Worm (Caenorhabditis elegans) whole organism, L1 larva: Measurements from ENCODE around the gene F07G11.2.

Experiments
- C16A3.4 ChIP-seq: fragments of 150-350 bp; optimal IDR thresholded peaks from 2 replicates; lab custom pipeline; 2014; ENCODE audit warnings: missing biosample characterization, missing genetic modification characterization
- C34B4.2 ChIP-seq: sonication (generic microtip); optimal IDR thresholded peaks from 2 replicates; lab custom pipeline; 2017; ENCODE audit warnings: mild to moderate bottlenecking, missing genetic modification characterization, missing compliant biosample characterization
- aly-2 ChIP-seq: fragments of 150-350 bp; optimal IDR thresholded peaks from 2 replicates; lab custom pipeline; 2014; ENCODE audit warnings: missing biosample characterization, missing genetic modification characterization
- ama-1 ChIP-seq: fragments of 150-350 bp; optimal IDR thresholded peaks from 2 replicates; lab custom pipeline; 2014
- ceh-63 ChIP-seq: fragments of 200-800 bp; sonication (Bioruptor generic); optimal IDR thresholded peaks from 2 replicates; lab custom pipeline; 2018; ENCODE audit warnings: mild to moderate bottlenecking, missing genetic modification characterization, missing compliant biosample characterization
- ceh-88 ChIP-seq: fragments of 200-800 bp; sonication (Bioruptor generic); IDR thresholded peaks from 2 replicates; pipeline ENCODE4 v1.3.6; 2022; ENCODE audit warnings: missing genetic modification characterization, missing compliant biosample characterization
- ces-1 ChIP-seq: fragments of 150-350 bp; optimal IDR thresholded peaks from 2 replicates; lab custom pipeline; 2014; ENCODE audit warnings: missing biosample characterization, missing genetic modification reagents, missing genetic modification characterization
- dpl-1 ChIP-seq, 3 experiments: fragments of 150-350 bp in 2 of 3; sonication (generic microtip) in 1 of 3; optimal IDR thresholded peaks; 2 replicates each; lab custom pipeline; 2014 to 2017; ENCODE audit warnings: missing biosample characterization in 3 of 3, missing genetic modification characterization in 3 of 3, missing genetic modification reagents in 3 of 3
- dsc-1 ChIP-seq: sonication (generic microtip); optimal IDR thresholded peaks from 2 replicates; lab custom pipeline; 2016; ENCODE audit warnings: mild to moderate bottlenecking, missing genetic modification characterization, missing compliant biosample characterization
- efl-1 ChIP-seq, 4 experiments: fragments of 150-350 bp; optimal IDR thresholded peaks in 3 of 4; peaks in 1 of 4; 1 replicate in 1 of 4; 2 replicates in 3 of 4; lab custom pipeline; 2014; ENCODE audit warnings: missing biosample characterization in 2 of 4, missing genetic modification characterization in 2 of 4, missing genetic modification reagents in 2 of 4
- egl-13 ChIP-seq: sonication (generic microtip); optimal IDR thresholded peaks from 2 replicates; lab custom pipeline; 2016; ENCODE audit warnings: missing genotype, missing genetic modification reagents, missing genetic modification characterization, missing compliant biosample characterization
- elt-2 ChIP-seq: sonication (generic microtip); optimal IDR thresholded peaks from 2 replicates; lab custom pipeline; 2016; ENCODE audit warnings: missing genetic modification characterization, mild to moderate bottlenecking, inconsistent platforms, missing compliant biosample characterization, missing genetic modification reagents
- fkh-10 ChIP-seq: sonication (generic microtip); optimal IDR thresholded peaks from 2 replicates; lab custom pipeline; 2017; ENCODE audit warnings: missing biosample characterization, missing genetic modification reagents, missing genetic modification characterization
- fos-1 ChIP-seq: fragments of 150-350 bp; optimal IDR thresholded peaks from 2 replicates; lab custom pipeline; 2014; ENCODE audit warnings: missing biosample characterization, missing genetic modification characterization
- grh-1 ChIP-seq: fragments of 200-800 bp; sonication (Bioruptor generic); IDR thresholded peaks from 2 replicates; pipeline ENCODE4 v1.3.6; 2022; ENCODE audit warnings: missing genetic modification reagents, missing genetic modification characterization, missing compliant biosample characterization
- hlh-4 ChIP-seq: sonication (generic microtip); optimal IDR thresholded peaks from 2 replicates; lab custom pipeline; 2016; ENCODE audit warnings: mild to moderate bottlenecking, missing genetic modification characterization, missing compliant biosample characterization
- hpl-2 ChIP-seq: fragments of 150-350 bp; optimal IDR thresholded peaks from 2 replicates; lab custom pipeline; 2014; ENCODE audit warnings: missing biosample characterization, missing genetic modification reagents, missing genetic modification characterization
- irx-1 ChIP-seq: sonication (generic microtip); optimal IDR thresholded peaks from 2 replicates; lab custom pipeline; 2016; ENCODE audit warnings: missing genetic modification characterization, missing compliant biosample characterization
- jun-1 ChIP-seq: fragments of 150-350 bp; optimal IDR thresholded peaks from 2 replicates; lab custom pipeline; 2014; ENCODE audit warnings: missing biosample characterization, missing genetic modification reagents, missing genetic modification characterization
- lin-13 ChIP-seq: fragments of 150-350 bp; optimal IDR thresholded peaks from 2 replicates; lab custom pipeline; 2014; ENCODE audit warnings: missing biosample characterization, missing genetic modification reagents, missing genetic modification characterization
- lin-14 ChIP-seq: fragments of 200-800 bp; sonication (Bioruptor generic); optimal IDR thresholded peaks from 2 replicates; lab custom pipeline; 2018; ENCODE audit warnings: mild to moderate bottlenecking, missing genetic modification characterization, moderate library complexity, missing compliant biosample characterization
- lin-15B ChIP-seq: fragments of 150-350 bp; sonication (generic microtip); optimal IDR thresholded peaks from 3 replicates; lab custom pipeline; 2014; ENCODE audit warnings: missing biosample characterization, missing genetic modification characterization
- lin-35 ChIP-seq, 2 experiments: fragments of 150-350 bp; optimal IDR thresholded peaks; 2 replicates each; lab custom pipeline; 2014; ENCODE audit warnings: missing biosample characterization in 2 of 2, missing genetic modification characterization in 2 of 2, missing genetic modification reagents in 2 of 2
- lir-3 ChIP-seq: sonication (generic microtip); optimal IDR thresholded peaks from 2 replicates; lab custom pipeline; 2016; ENCODE audit warnings: mild to moderate bottlenecking, missing genetic modification characterization, moderate library complexity, missing compliant biosample characterization; ENCODE audit not compliant: poor library complexity
- lsy-2 ChIP-seq, 2 experiments: fragments of 150-350 bp; optimal IDR thresholded peaks; 2 replicates each; lab custom pipeline; 2014; ENCODE audit warnings: missing biosample characterization in 2 of 2, missing genetic modification characterization in 2 of 2
- mab-9 ChIP-seq: fragments of 200-800 bp; sonication (Bioruptor generic); IDR thresholded peaks from 2 replicates; pipeline ENCODE4 v1.3.6; 2022; ENCODE audit warnings: missing genetic modification reagents, missing genetic modification characterization, missing compliant biosample characterization
- mep-1 ChIP-seq: fragments of 150-350 bp; optimal IDR thresholded peaks from 2 replicates; lab custom pipeline; 2014; ENCODE audit warnings: missing biosample characterization, missing genetic modification characterization
- nhr-12 ChIP-seq: sonication (generic microtip); optimal IDR thresholded peaks from 2 replicates; lab custom pipeline; 2017; ENCODE audit warnings: missing biosample characterization, missing genetic modification characterization
- nhr-47 ChIP-seq: sonication (generic microtip); optimal IDR thresholded peaks from 2 replicates; lab custom pipeline; 2016; ENCODE audit warnings: mild to moderate bottlenecking, missing genetic modification characterization, moderate library complexity, missing compliant biosample characterization
- nhr-71 ChIP-seq: sonication (generic microtip); optimal IDR thresholded peaks from 2 replicates; lab custom pipeline; 2016; ENCODE audit warnings: mild to moderate bottlenecking, missing genetic modification characterization, moderate library complexity, missing compliant biosample characterization
- nhr-76 ChIP-seq: sonication (generic microtip); optimal IDR thresholded peaks from 2 replicates; lab custom pipeline; 2017; ENCODE audit warnings: missing biosample characterization, missing genetic modification characterization
- nhr-77 ChIP-seq: fragments of 150-350 bp; optimal IDR thresholded peaks from 2 replicates; lab custom pipeline; 2014; ENCODE audit warnings: missing biosample characterization, missing genetic modification characterization
- snpc-4 ChIP-seq: fragments of 150-350 bp; optimal IDR thresholded peaks from 2 replicates; lab custom pipeline; 2014; ENCODE audit warnings: missing biosample characterization, missing genetic modification characterization
- snu-23 ChIP-seq: sonication (generic microtip); optimal IDR thresholded peaks from 2 replicates; lab custom pipeline; 2016; ENCODE audit warnings: missing genetic modification characterization, missing compliant biosample characterization
- sptf-1 ChIP-seq: fragments of 150-350 bp; optimal IDR thresholded peaks from 2 replicates; lab custom pipeline; 2014; ENCODE audit warnings: missing biosample characterization, missing genetic modification characterization
- swsn-7 ChIP-seq: sonication (generic microtip); optimal IDR thresholded peaks from 2 replicates; lab custom pipeline; 2016; ENCODE audit warnings: missing genetic modification characterization, missing compliant biosample characterization
- tbx-2 ChIP-seq: sonication (generic microtip); optimal IDR thresholded peaks from 2 replicates; lab custom pipeline; 2016; ENCODE audit warnings: missing genetic modification characterization, missing compliant biosample characterization
- tlp-1 ChIP-seq: fragments of 150-350 bp; optimal IDR thresholded peaks from 2 replicates; lab custom pipeline; 2014; ENCODE audit warnings: missing biosample characterization, missing genetic modification characterization
- unc-130 ChIP-seq: fragments of 150-350 bp; optimal IDR thresholded peaks from 2 replicates; lab custom pipeline; 2017; ENCODE audit warnings: missing biosample characterization, missing genetic modification characterization, inconsistent platforms
- unc-86 ChIP-seq: sonication (generic microtip); optimal IDR thresholded peaks from 2 replicates; lab custom pipeline; 2016; ENCODE audit warnings: missing genetic modification characterization, missing compliant biosample characterization
- vab-15 ChIP-seq: sonication (generic microtip); optimal IDR thresholded peaks from 2 replicates; lab custom pipeline; 2017; ENCODE audit warnings: missing genotype, mild to moderate bottlenecking, missing genetic modification characterization, missing compliant biosample characterization
- zip-4 ChIP-seq: fragments of 200-800 bp; sonication (Bioruptor generic); optimal IDR thresholded peaks from 2 replicates; lab custom pipeline; 2018; ENCODE audit warnings: mild to moderate bottlenecking, missing genetic modification characterization, moderate library complexity, missing compliant biosample characterization
- ztf-11 ChIP-seq, 2 experiments: sonication (generic microtip); optimal IDR thresholded peaks; 2 replicates each; lab custom pipeline; 2016 to 2017; ENCODE audit warnings: missing genetic modification characterization in 2 of 2, missing biosample characterization in 1 of 2, missing compliant biosample characterization in 1 of 2
- ztf-4 ChIP-seq: fragments of 150-350 bp; optimal IDR thresholded peaks from 2 replicates; lab custom pipeline; 2014; ENCODE audit warnings: missing biosample characterization, missing genetic modification characterization

F07G11.2 gene

ce11 chrV:7288699-7289098 is 15.9 kb upstream of the F07G11.2 start, which contains the start of gene C13A2.1:
C13A2.1 (plus strand) TSS chrV:7288999.
- TF ChIP-seq unc-130 (tag; lab: Kevin White, UChicago) (no peak), tlp-1 (tag; lab: Kevin White, UChicago) (no peak), aly-2 (tag; lab: Kevin White, UChicago) (no peak), ama-1 (no peak), C34B4.2 (no peak), jun-1 (no peak), nhr-12 (tag; lab: Kevin White, UChicago) (no peak), ces-1 (GFP tag; lab: Kevin White, UChicago) (no peak), lin-14 (GFP tag; lab: Kevin White, UChicago) (no peak), ztf-4 (tag; lab: Kevin White, UChicago) (no peak), dpl-1 (GFP tag; optimal IDR thresholded peaks at IDR 0.05; lab: Kevin White, UChicago) (no peak), zip-4 (GFP tag; lab: Kevin White, UChicago) (no peak)

ce11 chrV:7295270-7295669 is 9.3 kb upstream of the F07G11.2 start, which contains the start of gene F07G11.4:
F07G11.4 (minus strand) TSS chrV:7295370.
- TF ChIP-seq vab-15 (tag; lab: Kevin White, UChicago) (no peak), nhr-77 (tag; lab: Kevin White, UChicago) (no peak), nhr-76 (tag; lab: Kevin White, UChicago) (no peak), nhr-47 (no peak), ceh-63 (GFP tag; lab: Kevin White, UChicago) (no peak), sptf-1 (tag; lab: Kevin White, UChicago) (no peak), fos-1 (tag; lab: Kevin White, UChicago) (no peak)
- TF ChIP-seq, all 84 proteins: peak for 0

- TF ChIP-seq egl-13 (tag; lab: Kevin White, UChicago) (no peak), swsn-7 (tag; lab: Kevin White, UChicago) (no peak), irx-1 (tag; lab: Kevin White, UChicago) (no peak), lir-3 (tag; lab: Kevin White, UChicago) (no peak), lin-13 (GFP tag; lab: Kevin White, UChicago) (no peak), dsc-1 (no peak), ztf-4 (tag; lab: Kevin White, UChicago) (no peak), lin-35 (GFP tag; optimal IDR thresholded peaks at IDR 0.05; lab: Kevin White, UChicago) (no peak), efl-1 (optimal IDR thresholded peaks at IDR 0.05; lab: Kevin White, UChicago) (no peak), efl-1 (GFP tag; optimal IDR thresholded peaks at IDR 0.05 in 1 of 2; lab: Kevin White, UChicago) (no peak), lin-15B (no peak)
These were observed 7.3 kb upstream of the F07G11.2 start, which contains the start of gene srj-32 for ce11 chrV:7297263-7297662. srj-32 (minus strand) TSS chrV:7297363.

ce11 chrV:7298463-7298862 is 6.1 kb upstream of the F07G11.2 start, which contains the start of gene F07G11.3:
F07G11.3 (plus strand) TSS chrV:7298763.
- TF ChIP-seq vab-15 (tag; lab: Kevin White, UChicago) (no peak), ceh-88 (no peak), dpl-1 (GFP tag; optimal IDR thresholded peaks at IDR 0.05; lab: Kevin White, UChicago) (no peak), grh-1 (no peak), ztf-11 (tag; optimal IDR thresholded peaks at IDR 0.05; lab: Kevin White, UChicago) (no peak), hpl-2 (GFP tag; lab: Kevin White, UChicago) (no peak), mab-9 (no peak), jun-1 (no peak), unc-86 (tag; lab: Kevin White, UChicago) (no peak), hlh-4 (tag; lab: Kevin White, UChicago) (no peak), lsy-2 (tag; optimal IDR thresholded peaks at IDR 0.05; lab: Kevin White, UChicago) (no peak), tbx-2 (tag; lab: Kevin White, UChicago) (no peak), nhr-71 (tag; lab: Kevin White, UChicago) (no peak), snu-23 (no peak), C16A3.4 (no peak), egl-13 (tag; lab: Kevin White, UChicago) (no peak), snpc-4 (tag; lab: Kevin White, UChicago) (no peak), elt-2 (tag; lab: Kevin White, UChicago) (no peak), fkh-10 (GFP tag; lab: Kevin White, UChicago) (no peak), mep-1 (no peak)
- TF ChIP-seq, all 84 proteins: peak for 0
